Worm (Caenorhabditis elegans): Measurements from ENCODE around the gene ZC190.8.
A peak's percentile ranks its signal among the peaks of the same experiment; 100 is the strongest.

ZC190.8 gene

DNA sequence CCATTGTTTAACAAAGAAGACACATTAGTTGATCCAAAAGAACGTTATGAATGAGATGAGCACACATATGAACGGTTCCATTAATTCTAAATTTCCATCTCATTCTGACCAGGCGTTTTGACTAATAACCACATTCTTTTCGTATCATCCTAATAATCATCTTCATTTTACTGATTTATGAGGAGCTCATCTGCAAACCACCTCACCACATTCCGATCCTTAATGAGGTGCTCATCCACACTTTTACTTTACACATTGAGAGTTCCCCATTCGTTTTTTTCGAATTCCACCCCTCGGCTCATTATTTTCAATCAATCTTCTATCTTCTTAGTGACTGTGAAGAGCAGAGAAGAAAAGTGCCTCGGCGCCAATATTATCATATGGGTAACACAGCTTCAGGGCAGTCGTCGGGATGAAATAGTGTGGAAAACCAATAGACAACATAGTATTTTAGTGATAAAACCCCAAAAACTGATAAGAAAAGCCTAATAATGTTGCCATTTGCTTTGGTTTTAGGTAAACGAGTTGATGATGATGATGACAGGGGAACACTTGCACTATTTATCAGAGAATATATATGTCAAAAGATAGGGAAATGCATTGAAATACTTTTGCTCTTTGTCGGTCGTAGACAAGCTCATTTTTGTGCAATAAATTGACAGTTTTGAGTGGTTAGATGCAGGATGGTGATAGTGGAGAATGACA, 36.4 kb downstream of the ZC190.8 start:
- TF ChIP-seq elt-2 (tag; optimal IDR thresholded peaks at IDR 0.05) (peak; percentile 98), mec-3 (tag; optimal IDR thresholded peaks at IDR 0.05; ENCODE audit: borderline replicate concordance) (no peak), pha-2 (tag; optimal IDR thresholded peaks at IDR 0.05) (no peak), tbx-7 (tag; optimal IDR thresholded peaks at IDR 0.05) (no peak), ceh-30 (tag; optimal IDR thresholded peaks at IDR 0.05) (no peak), unc-86 (tag; optimal IDR thresholded peaks at IDR 0.05) (no peak), odd-2 (tag; optimal IDR thresholded peaks at IDR 0.05) (no peak), ceh-34 (tag; optimal IDR thresholded peaks at IDR 0.05) (no peak), zip-5 (tag; optimal IDR thresholded peaks at IDR 0.05) (no peak), pag-3 (tag; optimal IDR thresholded peaks at IDR 0.05; ENCODE audit: borderline replicate concordance) (no peak), ceh-48 (tag; optimal IDR thresholded peaks at IDR 0.05) (no peak), hlh-13 (GFP tag; optimal IDR thresholded peaks at IDR 0.05) (no peak), dve-1 (tag; optimal IDR thresholded peaks at IDR 0.05) (peak; percentile 18), nhr-232 (tag; optimal IDR thresholded peaks at IDR 0.05) (no peak), K02D7.2 (tag; optimal IDR thresholded peaks at IDR 0.05) (no peak)

- TF ChIP-seq syd-9 (tag; optimal IDR thresholded peaks at IDR 0.05), result no peak
- no peak for TF ChIP-seq F13H6.1 (tag; optimal IDR thresholded peaks at IDR 0.05)
- TF ChIP-seq ceh-6 (GFP tag; optimal IDR thresholded peaks at IDR 0.05), result no peak
- no peak for TF ChIP-seq ceh-18 (tag; optimal IDR thresholded peaks at IDR 0.05)
- no peak for TF ChIP-seq pros-1 (tag; optimal IDR thresholded peaks at IDR 0.05)
- no peak for TF ChIP-seq eyg-1 (tag; optimal IDR thresholded peaks at IDR 0.05)
- TF ChIP-seq pat-9 (tag; optimal IDR thresholded peaks at IDR 0.05), result no peak
- TF ChIP-seq unc-55 (GFP tag; optimal IDR thresholded peaks at IDR 0.05), result no peak
- TF ChIP-seq elt-2 (tag; optimal IDR thresholded peaks at IDR 0.05), result no peak
- no peak for TF ChIP-seq elt-4 (tag; optimal IDR thresholded peaks at IDR 0.05)
- TF ChIP-seq lin-11 (tag; optimal IDR thresholded peaks at IDR 0.05), result no peak
- no peak for TF ChIP-seq sdc-2 (tag; optimal IDR thresholded peaks at IDR 0.05)
- TF ChIP-seq nhr-11 (tag; optimal IDR thresholded peaks at IDR 0.05), result no peak
- no peak for TF ChIP-seq ceh-14 (tag; optimal IDR thresholded peaks at IDR 0.05)
Observed at ce11 chrV:8650365-8650764, 37.2 kb downstream of the ZC190.8 start.

DNA sequence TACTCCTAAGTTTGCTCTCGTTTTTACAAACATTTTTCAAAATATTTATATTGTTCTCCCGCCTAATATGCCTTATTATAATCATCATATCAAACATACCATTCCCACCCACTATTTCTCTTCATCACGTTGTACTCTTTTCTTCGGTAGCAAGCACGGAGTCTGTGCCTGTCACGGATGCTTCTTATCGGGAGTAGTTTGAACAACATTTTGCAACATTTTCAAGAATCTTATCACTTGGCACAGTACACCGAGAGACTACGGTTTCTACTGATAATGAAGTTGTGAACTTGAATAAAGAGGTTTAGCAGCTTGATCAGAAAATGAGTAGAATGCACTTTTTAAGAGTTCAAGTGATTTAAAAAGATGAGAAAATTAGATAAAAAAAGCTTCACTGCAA, 39.4 kb downstream of the ZC190.8 start:
- TF ChIP-seq elt-2 (tag; optimal IDR thresholded peaks at IDR 0.05) (peak; percentile 81), ceh-14 (tag; optimal IDR thresholded peaks at IDR 0.05) (no peak)

- no peak for TF ChIP-seq nhr-232 (tag; optimal IDR thresholded peaks at IDR 0.05)
- no peak for TF ChIP-seq ref-2 (tag; optimal IDR thresholded peaks at IDR 0.05)
- TF ChIP-seq ceh-24 (tag; optimal IDR thresholded peaks at IDR 0.05), result no peak
Observed at ce11 chrV:8643093-8643492, 44.5 kb downstream of the ZC190.8 start, which contains the start of gene asp-13. asp-13 (minus strand) TSS chrV:8643193.

DNA sequence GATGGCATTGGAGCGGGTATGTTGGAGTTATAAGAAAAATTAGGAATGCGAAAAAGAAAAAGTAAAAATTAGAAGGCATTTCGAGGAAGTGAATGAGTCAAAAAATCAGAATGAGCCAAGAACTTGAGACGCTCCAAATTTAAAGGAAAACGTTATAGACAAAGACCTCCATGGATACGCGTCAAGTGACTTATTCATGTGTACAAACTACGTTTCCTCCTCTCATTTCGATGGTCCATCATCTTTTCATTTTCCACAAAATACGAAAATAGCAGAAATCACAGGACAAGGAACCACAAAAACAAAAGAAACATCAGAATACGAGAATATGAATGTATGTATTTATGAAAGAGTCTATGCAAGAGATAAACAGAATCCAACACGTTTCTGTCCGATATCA, 46.3 kb downstream of the ZC190.8 start, which contains the start of gene F28A12.3:
Gene F28A12.3, minus strand, starts transcription at position 101 of the 400 bp plus-strand sequence.
- TF ChIP-seq C38D4.7 (GFP tag; optimal IDR thresholded peaks at IDR 0.05) (no peak), ceh-19 (GFP tag; optimal IDR thresholded peaks at IDR 0.05) (no peak), fkh-10 (GFP tag; optimal IDR thresholded peaks at IDR 0.05) (no peak), nhr-11 (tag; optimal IDR thresholded peaks at IDR 0.05) (no peak), ceh-2 (tag; optimal IDR thresholded peaks at IDR 0.05) (no peak), ref-2 (tag; optimal IDR thresholded peaks at IDR 0.05) (no peak), ztf-16 (tag; optimal IDR thresholded peaks at IDR 0.05) (no peak), ama-1 (optimal IDR thresholded peaks at IDR 0.05) (no peak), sox-4 (tag; optimal IDR thresholded peaks at IDR 0.05) (no peak), dve-1 (tag; optimal IDR thresholded peaks at IDR 0.05) (no peak), rnt-1 (tag; optimal IDR thresholded peaks at IDR 0.05) (no peak), tbx-2 (tag; optimal IDR thresholded peaks at IDR 0.05) (no peak), sdc-2 (tag; optimal IDR thresholded peaks at IDR 0.05) (no peak), npax-4 (tag; optimal IDR thresholded peaks at IDR 0.05) (no peak), pax-1 (tag; optimal IDR thresholded peaks at IDR 0.05) (no peak), syd-9 (tag; optimal IDR thresholded peaks at IDR 0.05) (no peak)

All from whole organism, late embryonic.